Fruit fly (Drosophila melanogaster): ENCODE measurements around the gene CG5515.

Gene CG5515

dm6 chr3R:24230423-24231205, 41.9 kb upstream of the CG5515 start, which contains the start of gene mask (continued):
- TF ChIP-seq CG11902 (GFP tag; optimal IDR thresholded peaks at IDR 0.05) (peak; percentile 48), achi (GFP tag; optimal IDR thresholded peaks at IDR 0.05) (peak; percentile 62), OdsH (GFP tag; optimal IDR thresholded peaks at IDR 0.05) (peak; percentile 72), eg (GFP tag; IDR thresholded peaks at IDR 0.05) (peak; percentile 67; the same call in 2 of the 3 replicates), fd59A (GFP tag; optimal IDR thresholded peaks at IDR 0.05) (peak; percentile 42), spab (GFP tag; optimal IDR thresholded peaks at IDR 0.05) (peak; percentile 14), Ets96B (tag; optimal IDR thresholded peaks at IDR 0.05) (peak; percentile 29), vri (GFP tag; optimal IDR thresholded peaks at IDR 0.05) (no peak), Ets21C (GFP tag; optimal IDR thresholded peaks at IDR 0.05) (peak; percentile 45), CG3919 (GFP tag; optimal IDR thresholded peaks at IDR 0.05) (peak; percentile 81), Gug (GFP tag; IDR thresholded peaks at IDR 0.05) (no peak; the same call in 1 of the 2 replicates), pdm3 (GFP tag; optimal IDR thresholded peaks at IDR 0.05) (no peak), CG31627 (GFP tag; optimal IDR thresholded peaks at IDR 0.05) (peak; percentile 76), CG16779 (tag; optimal IDR thresholded peaks at IDR 0.05) (no peak), CG7368 (GFP tag; optimal IDR thresholded peaks at IDR 0.05) (peak; percentile 51), CG1621 (tag; optimal IDR thresholded peaks at IDR 0.05) (peak; percentile 23), CG9139 (GFP tag; optimal IDR thresholded peaks at IDR 0.05) (peak; percentile 76), CG11762 (GFP tag; optimal IDR thresholded peaks at IDR 0.05; ENCODE audit: insufficient read depth) (peak; percentile 34), acj6 (GFP tag; optimal IDR thresholded peaks at IDR 0.05) (peak; percentile 71), CG11294 (GFP tag; IDR thresholded peaks at IDR 0.05) (no peak), CG3032 (tag; optimal IDR thresholded peaks at IDR 0.05) (peak; percentile 27), CG6163 (GFP tag; IDR thresholded peaks at IDR 0.05) (peak; percentile 70)

dm6 chr3R:24229870-24230422, 41.2 kb upstream of the CG5515 start, which contains the start of gene Spase22-23:
Gene Spase22-23, minus strand, starts transcription at chr3R:24230035.
- TF ChIP-seq CG1621 (tag; optimal IDR thresholded peaks at IDR 0.05) (peak; percentile 76), CG8632 (GFP tag; optimal IDR thresholded peaks at IDR 0.05) (no peak)

dm6 chr3R:24228675-24229074, 40.0 kb upstream of the CG5515 start, which contains the start of gene Acp95EF:
Gene Acp95EF, plus strand, starts transcription at chr3R:24228975.
- TF ChIP-seq CG6163 (GFP tag; IDR thresholded peaks at IDR 0.05) (no peak), CG6276 (GFP tag; optimal IDR thresholded peaks at IDR 0.05) (no peak), Sox102F (GFP tag; optimal IDR thresholded peaks at IDR 0.05) (no peak), salr (GFP tag; optimal IDR thresholded peaks at IDR 0.05) (no peak)

- no peak for TF ChIP-seq salr (GFP tag; optimal IDR thresholded peaks at IDR 0.05)
- TF ChIP-seq fkh (GFP tag; optimal IDR thresholded peaks at IDR 0.05), result peak; percentile 56
- no peak for TF ChIP-seq CG31627 (GFP tag; optimal IDR thresholded peaks at IDR 0.05)
- TF ChIP-seq Lpt (GFP tag; optimal IDR thresholded peaks at IDR 0.05), result no peak
- peak; percentile 52 for TF ChIP-seq achi (GFP tag; optimal IDR thresholded peaks at IDR 0.05)
- no peak for TF ChIP-seq Sox102F (GFP tag; optimal IDR thresholded peaks at IDR 0.05)
- TF ChIP-seq Sox14 (GFP tag; optimal IDR thresholded peaks at IDR 0.05), result peak; percentile 5
- peak; percentile 3 for TF ChIP-seq CG3919 (GFP tag; optimal IDR thresholded peaks at IDR 0.05)
- TF ChIP-seq Blimp-1 (GFP tag; optimal IDR thresholded peaks at IDR 0.05), result peak; percentile 98
- peak; percentile 5 for TF ChIP-seq CG6854 (GFP tag; optimal IDR thresholded peaks at IDR 0.05)
- TF ChIP-seq CG8632 (GFP tag; optimal IDR thresholded peaks at IDR 0.05), result no peak
- peak; percentile 17 for TF ChIP-seq esn (GFP tag; optimal IDR thresholded peaks at IDR 0.05)
- no peak for TF ChIP-seq Smox (GFP tag; optimal IDR thresholded peaks at IDR 0.05)
- no peak for TF ChIP-seq Eip93F (GFP tag; optimal IDR thresholded peaks at IDR 0.05)
- TF ChIP-seq Eip78C (GFP tag), result peak; percentile 58
Observed at dm6 chr3R:24226744-24227143, 38.0 kb upstream of the CG5515 start, which contains the start of the genes Spps and CG13609. Gene Spps, minus strand, starts transcription at chr3R:24226934. Gene CG13609, plus strand, starts transcription at chr3R:24227023.
